Fruit fly (Drosophila melanogaster) whole organism, embryonic: ENCODE data around the gene AlkB.
A peak's percentile ranks its signal among the peaks of the same experiment; 100 is the strongest.

Source experiments
- Ada2b ChIP-seq: fragments of 200-800 bp; sonication (Bioruptor generic); IDR thresholded peaks from 2 replicates; pipeline ENCODE4 v1.3.6; 2022; ENCODE audit warnings: missing biosample characterization, missing genetic modification characterization
- CG33213 ChIP-seq: fragments of 200-800 bp; sonication (Bioruptor generic); optimal IDR thresholded peaks from 3 replicates; lab custom pipeline; 2016; ENCODE audit warnings: missing biosample characterization, missing genetic modification characterization
- CG5245 ChIP-seq: fragments of 200-800 bp; sonication (Bioruptor generic); optimal IDR thresholded peaks from 3 replicates; lab custom pipeline; 2016; ENCODE audit warnings: missing biosample characterization, missing genetic modification characterization
- CG6813 ChIP-seq: fragments of 200-800 bp; sonication (Bioruptor generic); optimal IDR thresholded peaks from 2 replicates; lab custom pipeline; 2017; ENCODE audit warnings: missing biosample characterization, missing genetic modification characterization, mild to moderate bottlenecking, moderate library complexity, missing genetic modification reagents
- Hr78 ChIP-seq, 2 experiments: fragments of 200-800 bp in 1 of 2; fragments of >200 bp in 1 of 2; sonication (Bioruptor generic) in 1 of 2; optimal IDR thresholded peaks; 2 replicates each; lab custom pipeline; 2017 to 2019; ENCODE audit warnings: missing biosample characterization in 2 of 2, missing genetic modification characterization in 2 of 2, mild to moderate bottlenecking in 1 of 2, moderate library complexity in 1 of 2
- Sry-δ ChIP-seq: fragments of 200-800 bp; sonication (Bioruptor generic); optimal IDR thresholded peaks from 2 replicates; lab custom pipeline; 2016; ENCODE audit warnings: missing biosample characterization, missing genetic modification characterization
- gcm ChIP-seq: fragments of 200-800 bp; sonication (Bioruptor generic); optimal IDR thresholded peaks from 2 replicates; lab custom pipeline; 2019; ENCODE audit warnings: missing biosample characterization, mild to moderate bottlenecking, missing genetic modification characterization, moderate library complexity
- kah ChIP-seq: fragments of 200-800 bp; sonication (Bioruptor generic); optimal IDR thresholded peaks from 2 replicates; lab custom pipeline; 2018; ENCODE audit warnings: missing biosample characterization, mild to moderate bottlenecking, missing genetic modification characterization
- nau ChIP-seq: fragments of 200-800 bp; sonication (Bioruptor generic); optimal IDR thresholded peaks from 3 replicates; lab custom pipeline; 2017; ENCODE audit warnings: missing biosample characterization, mild to moderate bottlenecking, missing genetic modification characterization, missing genetic modification reagents
- pros ChIP-seq: fragments of 200-800 bp; sonication (Bioruptor generic); optimal IDR thresholded peaks from 3 replicates; lab custom pipeline; 2019; ENCODE audit warnings: missing biosample characterization, mild to moderate bottlenecking, missing genetic modification characterization, moderate library complexity
- repo ChIP-seq: fragments of 200-800 bp; sonication (Bioruptor generic); optimal IDR thresholded peaks from 2 replicates; lab custom pipeline; 2016; ENCODE audit warnings: missing biosample characterization, missing genetic modification characterization
- row ChIP-seq: fragments of 200-800 bp; sonication (Bioruptor generic); IDR thresholded peaks from 3 replicates; pipeline ENCODE4 v1.3.6; 2022; ENCODE audit warnings: missing biosample characterization, missing genetic modification characterization
- tx ChIP-seq: fragments of 200-800 bp; sonication (Bioruptor generic); optimal IDR thresholded peaks from 2 replicates; lab custom pipeline; 2016; ENCODE audit warnings: missing biosample characterization, missing genetic modification characterization

- no peak for TF ChIP-seq kah (GFP tag; lab: Kevin White, UChicago)
- no peak for TF ChIP-seq nau (GFP tag; lab: Kevin White, UChicago)
- TF ChIP-seq Sry-δ (GFP tag; lab: Kevin White, UChicago): no peak
- TF ChIP-seq repo (GFP tag; lab: Kevin White, UChicago): no peak
- TF ChIP-seq CG33213 (GFP tag; lab: Kevin White, UChicago): no peak
- no peak for TF ChIP-seq gcm (GFP tag; lab: Kevin White, UChicago)
- no peak for TF ChIP-seq CG6813
- no peak for TF ChIP-seq CG5245 (GFP tag; lab: Kevin White, UChicago)
- peak; percentile 39; the same call in 1 of the 2 replicates for TF ChIP-seq Ada2b (GFP tag; lab: Robert Waterston, UW)
- no peak for TF ChIP-seq Hr78 (GFP tag; optimal IDR thresholded peaks at IDR 0.05; lab: Kevin White, UChicago)
- peak; percentile 41 for TF ChIP-seq pros
- no peak for TF ChIP-seq tx (GFP tag; lab: Kevin White, UChicago)
- peak; percentile 84 for TF ChIP-seq row
Observed at dm6 chrX:15818608-15819184, 40.6 kb downstream of the AlkB start.
